Worm (Caenorhabditis elegans): Measurements from ENCODE around the gene srd-18.
"Not testable (repeated sequence)": the region's sequence is repeated elsewhere in the genome, so short reads cannot be mapped to it uniquely, and the experiment has no call there.

ce11 chrV:13440290-13440689, 13.6 kb upstream of the srd-18 start:
- not testable (repeated sequence) for TF ChIP-seq dmd-9 (GFP tag; IDR thresholded peaks at IDR 0.05); gei-8 (GFP tag; optimal IDR thresholded peaks at IDR 0.05); pha-4 (GFP tag; IDR thresholded peaks at IDR 0.05); pha-4 (tag; optimal IDR thresholded peaks at IDR 0.05); egl-27 (tag; optimal IDR thresholded peaks at IDR 0.05); nhr-77 (tag; optimal IDR thresholded peaks at IDR 0.05); nhr-10 (tag; optimal IDR thresholded peaks at IDR 0.05)

Measured in whole organism, L4 larva.